Worm (Caenorhabditis elegans) whole organism, mixed stage, embryonic: ENCODE results near the gene noca-2.

Source experiments
- blmp-1 ChIP-seq: fragments of 150-350 bp; optimal IDR thresholded peaks from 2 replicates; lab custom pipeline; 2014; ENCODE audit warnings: missing biosample characterization, missing genetic modification characterization
- ces-1 ChIP-seq: fragments of 150-350 bp; optimal IDR thresholded peaks from 2 replicates; lab custom pipeline; 2014; ENCODE audit warnings: missing biosample characterization, missing genetic modification reagents, missing genetic modification characterization
- lin-13 ChIP-seq: fragments of 150-350 bp; optimal IDR thresholded peaks from 2 replicates; lab custom pipeline; 2014; ENCODE audit warnings: missing biosample characterization, missing genetic modification characterization
- lin-32 ChIP-seq: fragments of 200-800 bp; sonication (Bioruptor generic); optimal IDR thresholded peaks from 2 replicates; lab custom pipeline; 2018; ENCODE audit warnings: mild to moderate bottlenecking, missing genetic modification characterization, missing compliant biosample characterization
- nhr-28 ChIP-seq: fragments of 150-350 bp; optimal IDR thresholded peaks from 2 replicates; lab custom pipeline; 2014; ENCODE audit warnings: missing biosample characterization, missing genetic modification characterization
- nhr-76 ChIP-seq: sonication (generic microtip); optimal IDR thresholded peaks from 2 replicates; lab custom pipeline; 2017; ENCODE audit warnings: missing biosample characterization, missing genetic modification characterization

ce11 chrX:11710229-11710628 is 43.3 kb downstream of the noca-2 start, which contains the start of gene C44C10.11:
- TF ChIP-seq ces-1 (GFP tag; lab: Kevin White, UChicago) (no peak), blmp-1 (tag; lab: Kevin White, UChicago) (no peak), lin-32 (GFP tag; lab: Kevin White, UChicago) (no peak), nhr-76 (tag; lab: Kevin White, UChicago) (no peak), nhr-28 (tag; lab: Kevin White, UChicago) (no peak), lin-13 (tag; lab: Kevin White, UChicago) (no peak)
